Fruit fly (Drosophila melanogaster) Kc167 (cell line): ENCODE data around the gene Gr36a.

Experiments used
- Myc ChIP-seq: fragments of >200 bp; optimal IDR thresholded peaks from 2 replicates; lab custom pipeline; 2017; ENCODE audit warnings: missing external identifiers
- Sin3A ChIP-seq: fragments of >200 bp; optimal IDR thresholded peaks from 2 replicates; lab custom pipeline; 2018; ENCODE audit warnings: missing external identifiers
- h ChIP-seq: fragments of >200 bp; optimal IDR thresholded peaks from 3 replicates; lab custom pipeline; 2018; ENCODE audit warnings: missing external identifiers
- insv ChIP-seq: fragments of >200 bp; optimal IDR thresholded peaks from 3 replicates; lab custom pipeline; 2018; ENCODE audit warnings: missing external identifiers
- psq ChIP-seq: fragments of >200 bp; optimal IDR thresholded peaks from 2 replicates; lab custom pipeline; 2017; ENCODE audit warnings: missing external identifiers
- ttk ChIP-seq: sonication (Bioruptor generic); optimal IDR thresholded peaks from 2 replicates; lab custom pipeline; 2017; ENCODE audit warnings: missing external identifiers

Gr36a gene

DNA sequence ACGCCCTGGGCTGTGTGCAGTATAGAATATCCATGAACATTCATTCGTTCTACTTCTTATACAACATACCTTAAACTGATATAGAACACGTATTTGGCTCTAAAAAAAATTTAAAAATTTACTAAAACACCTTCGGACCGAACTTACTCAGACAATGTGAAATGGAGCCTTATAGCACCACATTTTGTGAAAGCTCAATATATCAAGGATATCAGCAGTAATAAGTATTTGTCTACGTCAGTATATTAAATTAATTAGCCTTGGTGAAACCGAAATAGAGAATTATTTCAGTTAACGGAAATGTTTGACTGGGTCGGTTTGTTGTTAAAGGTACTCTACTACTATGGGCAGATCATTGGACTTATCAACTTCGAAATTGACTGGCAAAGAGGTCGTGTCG is at the start of gene Gr36a:
TSS of gene Gr36a (plus strand) at position 301 of the 400 bp plus-strand sequence.
- TF ChIP-seq h (lab: Kevin White, UChicago) (no peak), insv (lab: Kevin White, UChicago) (no peak), Sin3A (lab: Kevin White, UChicago) (no peak), ttk (no peak), Myc (no peak), psq (lab: Kevin White, UChicago) (no peak)

DNA sequence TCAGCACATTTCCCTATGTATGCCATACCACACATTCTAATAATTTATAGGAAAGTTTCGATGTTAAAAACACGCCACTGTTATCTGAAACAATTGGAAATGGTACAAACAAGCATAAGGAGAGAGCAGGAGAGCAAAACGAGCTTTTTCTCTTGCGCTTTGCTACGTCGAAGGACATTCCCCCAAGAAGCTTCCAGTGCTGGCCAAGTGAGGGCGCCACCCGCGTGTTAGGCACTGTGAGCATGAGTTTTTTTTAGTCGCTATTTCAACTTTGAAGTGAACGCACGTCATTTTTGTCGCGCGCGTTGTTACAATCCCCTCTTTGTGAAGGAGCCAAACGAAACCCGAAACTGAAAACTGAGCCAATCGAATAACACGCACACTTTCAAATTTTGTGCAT is 45.6 kb upstream of the Gr36a start, which contains the start of the genes CG34106 and beat-IIIa:
TSS of gene CG34106 (plus strand) at position 230 of the 400 bp plus-strand sequence.
TSS of gene beat-IIIa (plus strand) at position 230 of the 400 bp plus-strand sequence.
- TF ChIP-seq psq (lab: Kevin White, UChicago): no peak
- TF ChIP-seq h (lab: Kevin White, UChicago): no peak
- no peak for TF ChIP-seq Myc
- no peak for TF ChIP-seq Sin3A (lab: Kevin White, UChicago)
- TF ChIP-seq insv (lab: Kevin White, UChicago): no peak
- no peak for TF ChIP-seq ttk

DNA sequence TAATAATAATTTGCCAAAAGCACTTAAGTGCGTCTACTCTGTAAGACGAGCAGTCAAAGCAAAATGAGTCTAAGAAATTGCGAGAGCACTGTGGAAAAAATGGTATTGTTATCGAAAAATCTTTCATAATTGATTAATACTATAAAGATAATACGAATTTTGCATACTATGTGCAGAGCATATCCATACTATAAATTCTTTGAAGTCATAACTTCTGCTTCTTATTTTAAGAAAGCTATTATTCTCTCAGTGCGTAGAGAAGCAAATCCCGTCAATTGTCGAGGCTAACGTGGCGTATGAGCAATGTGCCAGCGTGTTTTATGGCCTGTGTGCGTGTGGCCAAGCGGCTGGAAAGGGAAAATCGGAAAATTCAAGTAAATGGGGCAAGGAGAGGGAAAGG is 16.8 kb upstream of the Gr36a start:
- no peak for TF ChIP-seq insv (lab: Kevin White, UChicago)
- TF ChIP-seq ttk: no peak
- no peak for TF ChIP-seq h (lab: Kevin White, UChicago)
- no peak for TF ChIP-seq Myc
- TF ChIP-seq psq (lab: Kevin White, UChicago): no peak
- TF ChIP-seq Sin3A (lab: Kevin White, UChicago): no peak

- TF ChIP-seq ttk (no peak), Myc (no peak), h (lab: Kevin White, UChicago) (no peak)
Observed at dm6 chr2L:17163344-17163743, 13.1 kb upstream of the Gr36a start.

DNA sequence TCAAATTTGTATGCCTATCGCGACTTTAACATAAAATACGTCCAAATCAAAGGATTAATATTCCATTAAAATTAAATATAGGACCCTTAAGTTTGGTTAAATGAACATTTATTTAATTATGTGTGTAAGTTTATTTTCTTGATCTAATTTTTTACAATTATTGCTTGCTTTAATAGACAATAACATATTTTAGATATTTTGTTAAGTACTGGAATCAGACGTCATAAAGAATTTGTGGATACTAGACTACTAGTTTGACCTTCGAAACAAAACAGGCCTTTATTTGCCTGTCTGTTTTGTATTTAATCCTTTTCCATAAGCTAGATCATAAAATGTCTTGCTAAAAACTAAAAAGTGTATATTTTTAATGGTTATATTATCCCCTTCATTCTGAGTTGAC is 3.2 kb upstream of the Gr36a start, which contains the start of gene CG34169:
TSS of gene CG34169 (plus strand) at position 301 of the 400 bp plus-strand sequence.
- TF ChIP-seq Myc (no peak), h (lab: Kevin White, UChicago) (no peak), Sin3A (lab: Kevin White, UChicago) (no peak), psq (lab: Kevin White, UChicago) (no peak), insv (lab: Kevin White, UChicago) (no peak), ttk (no peak)

DNA sequence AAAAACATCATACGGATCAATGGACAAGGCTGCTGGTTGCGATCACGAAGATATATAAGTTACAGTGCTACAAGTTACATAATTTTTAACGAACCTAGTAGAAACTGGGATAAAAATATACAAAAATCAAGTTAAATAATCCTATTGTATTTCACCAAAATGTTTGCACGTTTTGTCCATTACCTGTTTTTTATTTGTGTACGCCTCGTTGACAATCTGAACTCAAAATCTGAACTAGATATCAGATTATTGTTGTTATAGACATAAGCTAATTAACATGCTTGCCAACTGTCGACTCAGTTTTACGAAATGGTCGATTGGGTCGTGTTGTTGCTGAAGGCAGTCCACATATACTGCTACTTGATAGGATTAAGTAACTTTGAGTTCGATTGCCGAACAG is 2.1 kb downstream of the Gr36a start, which contains the start of gene Gr36b:
TSS of gene Gr36b (plus strand) at position 301 of the 400 bp plus-strand sequence.
- TF ChIP-seq insv (lab: Kevin White, UChicago) (no peak), Sin3A (lab: Kevin White, UChicago) (no peak), Myc (no peak), ttk (no peak), psq (lab: Kevin White, UChicago) (no peak), h (lab: Kevin White, UChicago) (no peak)

DNA sequence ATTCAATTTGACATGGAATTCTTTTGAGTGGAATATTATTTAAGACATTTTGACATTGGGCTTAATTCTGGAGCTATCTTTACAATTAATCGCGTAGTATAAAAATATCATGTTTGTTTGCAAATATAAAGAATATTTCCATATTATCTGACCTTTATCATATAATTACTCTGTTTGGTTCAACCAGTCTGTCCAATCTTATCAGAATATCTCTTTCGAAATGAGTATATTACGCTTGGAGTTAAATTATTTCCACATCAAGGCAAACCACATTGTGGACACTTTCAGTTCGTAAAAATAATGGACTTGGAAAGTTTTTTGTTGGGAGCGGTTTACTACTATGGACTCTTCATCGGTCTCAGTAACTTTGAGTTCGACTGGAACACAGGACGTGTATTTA is 3.6 kb downstream of the Gr36a start, which contains the start of gene Gr36c:
TSS of gene Gr36c (plus strand) at position 301 of the 400 bp plus-strand sequence.
- TF ChIP-seq Myc (no peak), ttk (no peak), Sin3A (lab: Kevin White, UChicago) (no peak), h (lab: Kevin White, UChicago) (no peak), insv (lab: Kevin White, UChicago) (no peak), psq (lab: Kevin White, UChicago) (no peak)

dm6 chr2L:17181638-17182037 is 5.2 kb downstream of the Gr36a start, which contains the start of gene Grl36a:
Grl36a (plus strand) TSS chr2L:17181938.
- TF ChIP-seq psq (lab: Kevin White, UChicago): no peak
- no peak for TF ChIP-seq ttk
- no peak for TF ChIP-seq Myc
- TF ChIP-seq insv (lab: Kevin White, UChicago): no peak
- TF ChIP-seq Sin3A (lab: Kevin White, UChicago): no peak
- no peak for TF ChIP-seq h (lab: Kevin White, UChicago)

- TF ChIP-seq h (lab: Kevin White, UChicago) (no peak), Sin3A (lab: Kevin White, UChicago) (no peak), psq (lab: Kevin White, UChicago) (no peak), ttk (no peak), insv (lab: Kevin White, UChicago) (no peak), Myc (no peak)
Observed at dm6 chr2L:17195197-17195596, 18.8 kb downstream of the Gr36a start.

- TF ChIP-seq h (lab: Kevin White, UChicago): no peak
- TF ChIP-seq psq (lab: Kevin White, UChicago): no peak
- TF ChIP-seq insv (lab: Kevin White, UChicago): no peak
- TF ChIP-seq ttk: no peak
- TF ChIP-seq Sin3A (lab: Kevin White, UChicago): no peak
- TF ChIP-seq Myc: no peak
Observed at dm6 chr2L:17201777-17202176, 25.4 kb downstream of the Gr36a start.

- no peak for TF ChIP-seq Sin3A (lab: Kevin White, UChicago)
- no peak for TF ChIP-seq Myc
- TF ChIP-seq ttk: no peak
- TF ChIP-seq insv (lab: Kevin White, UChicago): no peak
Observed at dm6 chr2L:17203833-17204232, 27.4 kb downstream of the Gr36a start.

dm6 chr2L:17207072-17207471 is 30.7 kb downstream of the Gr36a start:
- TF ChIP-seq Sin3A (lab: Kevin White, UChicago) (no peak), psq (lab: Kevin White, UChicago) (no peak)

dm6 chr2L:17216847-17217246 is 40.4 kb downstream of the Gr36a start:
- TF ChIP-seq h (lab: Kevin White, UChicago) (no peak), Myc (no peak), ttk (no peak), insv (lab: Kevin White, UChicago) (no peak), psq (lab: Kevin White, UChicago) (no peak), Sin3A (lab: Kevin White, UChicago) (no peak)
